Fruit fly (Drosophila melanogaster): ENCODE measurements around the gene bcn92.

Gene bcn92

DNA sequence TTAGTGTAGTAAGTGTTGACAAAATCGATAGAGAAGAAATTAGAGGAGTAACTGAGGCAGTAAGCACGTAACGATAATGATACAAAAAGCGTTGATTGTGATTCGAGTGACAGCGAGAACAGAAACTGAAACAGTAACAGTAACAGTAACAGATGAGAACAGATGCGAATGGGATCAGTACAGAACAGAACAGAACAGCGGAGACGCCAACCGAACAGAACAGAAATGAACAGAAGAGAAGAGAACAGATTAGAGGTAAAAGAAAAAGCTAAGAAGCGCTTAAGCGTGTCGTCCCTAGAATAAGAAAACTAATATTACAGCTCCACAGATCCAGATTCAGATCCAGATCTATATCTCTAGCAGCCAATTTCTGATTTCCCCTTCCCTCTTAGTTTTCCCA, 36.8 kb downstream of the bcn92 start:
- TF ChIP-seq Hnf4 (GFP tag; optimal IDR thresholded peaks at IDR 0.05) (no peak), Myc (optimal IDR thresholded peaks at IDR 0.05) (peak; percentile 74), Vsx2 (GFP tag; optimal IDR thresholded peaks at IDR 0.05; ENCODE audit: partially characterized antibody) (no peak), Abd-B (GFP tag; optimal IDR thresholded peaks at IDR 0.05) (no peak), jim (GFP tag; optimal IDR thresholded peaks at IDR 0.05) (no peak)

DNA sequence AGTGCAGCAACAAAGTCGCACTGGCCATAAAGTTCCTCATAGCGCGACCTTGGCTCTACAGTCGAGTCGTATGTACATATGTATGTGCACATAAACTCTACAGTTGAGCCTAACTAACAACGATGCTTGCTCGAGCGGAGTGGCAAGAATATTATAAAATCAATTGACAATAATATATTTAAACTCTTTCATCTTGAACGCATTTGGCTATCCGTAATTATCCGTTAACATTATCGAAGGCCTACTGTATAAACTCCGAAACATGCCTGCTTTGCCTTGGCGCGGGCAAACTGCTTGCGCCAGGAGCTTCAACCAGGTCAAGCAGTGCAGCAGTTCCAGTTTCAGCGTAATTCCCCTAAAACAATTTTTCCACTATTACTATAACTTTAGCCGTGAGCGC, 40.8 kb downstream of the bcn92 start:
- TF ChIP-seq dsf (GFP tag; optimal IDR thresholded peaks at IDR 0.05; ENCODE audit: borderline replicate concordance) (no peak), Rel (GFP tag; optimal IDR thresholded peaks at IDR 0.05) (no peak), Rel (tag; optimal IDR thresholded peaks at IDR 0.05) (no peak), OdsH (GFP tag; optimal IDR thresholded peaks at IDR 0.05) (no peak)

DNA sequence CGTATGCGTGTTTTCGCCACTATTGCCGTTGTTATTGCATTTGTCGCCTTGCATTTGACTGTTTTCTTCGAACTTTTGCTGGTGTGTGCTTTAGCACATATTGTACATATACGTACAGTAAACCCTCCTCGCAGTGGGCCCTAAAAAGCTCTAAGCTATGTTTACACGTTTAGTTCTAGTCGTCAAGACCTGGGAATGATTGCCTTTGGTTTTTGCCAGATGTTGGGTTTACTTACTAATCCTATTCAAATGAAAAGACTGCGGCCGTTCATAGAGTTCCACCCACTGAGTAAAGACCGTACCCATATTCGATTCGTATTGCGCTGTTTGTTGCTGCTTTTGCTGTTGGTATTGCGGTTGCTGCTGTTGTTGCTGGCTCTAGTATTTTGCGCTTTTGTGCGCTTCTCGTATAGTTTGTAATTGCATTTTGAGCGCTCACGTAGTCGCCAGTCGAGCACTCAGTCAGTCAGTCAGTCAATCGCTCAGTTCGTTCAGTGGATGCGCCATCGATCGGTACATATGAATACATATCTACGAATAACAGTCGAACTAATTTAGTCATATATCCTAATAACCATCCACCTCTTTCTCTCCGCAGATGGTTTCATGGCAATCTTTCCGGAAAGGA, 41.6 kb downstream of the bcn92 start:
- TF ChIP-seq br (GFP tag; optimal IDR thresholded peaks at IDR 0.05) (no peak), Dfd (GFP tag; optimal IDR thresholded peaks at IDR 0.05) (no peak), Mio (GFP tag; optimal IDR thresholded peaks at IDR 0.05) (no peak), Dif (GFP tag; optimal IDR thresholded peaks at IDR 0.05; ENCODE audit: partially characterized antibody) (no peak), Vsx2 (GFP tag; optimal IDR thresholded peaks at IDR 0.05; ENCODE audit: partially characterized antibody) (no peak), usp (GFP tag; optimal IDR thresholded peaks at IDR 0.05) (no peak), CG32264 (GFP tag; optimal IDR thresholded peaks at IDR 0.05) (no peak), Rel (GFP tag; optimal IDR thresholded peaks at IDR 0.05) (no peak), Rel (tag; optimal IDR thresholded peaks at IDR 0.05) (no peak), dsf (GFP tag; optimal IDR thresholded peaks at IDR 0.05; ENCODE audit: borderline replicate concordance) (no peak), foxo (GFP tag; optimal IDR thresholded peaks at IDR 0.05) (no peak), fru (GFP tag; optimal IDR thresholded peaks at IDR 0.05) (no peak), dmrt93B (GFP tag; optimal IDR thresholded peaks at IDR 0.05) (no peak)

DNA sequence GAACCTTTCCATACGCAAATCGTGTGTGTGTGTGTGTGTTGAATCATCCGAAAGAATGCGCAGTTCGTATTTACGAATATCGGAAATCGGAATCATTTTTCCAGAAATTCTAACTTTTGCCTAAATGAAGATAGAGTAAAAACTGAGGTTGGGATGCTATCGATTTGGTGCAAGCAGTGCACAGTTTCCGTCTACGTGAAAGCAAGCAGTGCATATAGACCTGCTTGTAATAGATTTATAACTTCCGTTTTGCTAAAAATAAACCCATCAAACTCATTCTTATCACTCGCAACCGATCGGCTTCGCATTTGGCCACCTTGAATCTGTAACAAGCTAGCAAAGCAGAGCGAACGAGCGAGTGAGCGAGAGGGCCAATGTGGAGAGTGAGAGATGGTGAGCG, 43.1 kb downstream of the bcn92 start:
- TF ChIP-seq GATAd (GFP tag; optimal IDR thresholded peaks at IDR 0.05) = no peak
- no peak for TF ChIP-seq foxo (GFP tag; optimal IDR thresholded peaks at IDR 0.05)
- TF ChIP-seq br (GFP tag; optimal IDR thresholded peaks at IDR 0.05) = no peak
- TF ChIP-seq fru (GFP tag; optimal IDR thresholded peaks at IDR 0.05) = no peak
- TF ChIP-seq sage (GFP tag; optimal IDR thresholded peaks at IDR 0.05) = no peak
- no peak for TF ChIP-seq usp (GFP tag; optimal IDR thresholded peaks at IDR 0.05)
- TF ChIP-seq Sp1 (GFP tag; optimal IDR thresholded peaks at IDR 0.05) = no peak
- TF ChIP-seq Dfd (GFP tag; optimal IDR thresholded peaks at IDR 0.05) = no peak

DNA sequence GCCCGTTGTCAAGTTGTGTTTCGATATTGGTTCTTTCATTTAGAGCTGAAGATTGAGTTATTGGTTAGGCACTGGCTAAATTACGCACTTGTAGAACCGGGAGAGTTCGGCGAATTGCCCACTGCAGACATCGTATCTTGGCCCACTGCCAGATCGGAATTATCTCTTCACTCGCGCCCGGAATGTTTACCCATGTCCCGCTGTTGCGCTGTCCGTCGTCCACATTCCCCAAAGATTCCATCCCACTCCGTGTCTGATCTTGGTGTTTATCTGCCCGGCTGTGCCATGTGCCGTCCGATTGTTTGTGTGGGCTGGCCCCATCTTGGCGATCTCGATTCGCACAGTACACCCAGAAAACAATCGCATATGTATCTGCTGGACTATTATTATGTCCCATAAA, 45.1 kb downstream of the bcn92 start:
- no peak for TF ChIP-seq N (GFP tag; optimal IDR thresholded peaks at IDR 0.05)
- TF ChIP-seq ey (GFP tag; optimal IDR thresholded peaks at IDR 0.05) = no peak
- TF ChIP-seq CrebA (GFP tag; optimal IDR thresholded peaks at IDR 0.05; ENCODE audit: borderline replicate concordance) = no peak
- no peak for TF ChIP-seq Myc (optimal IDR thresholded peaks at IDR 0.05)
- TF ChIP-seq Rel (GFP tag; optimal IDR thresholded peaks at IDR 0.05) = no peak
- TF ChIP-seq Rel (tag; optimal IDR thresholded peaks at IDR 0.05) = no peak
- no peak for TF ChIP-seq Abd-B (GFP tag; optimal IDR thresholded peaks at IDR 0.05)
- TF ChIP-seq GATAd (GFP tag; optimal IDR thresholded peaks at IDR 0.05) = no peak
- no peak for TF ChIP-seq dl (GFP tag; optimal IDR thresholded peaks at IDR 0.05; ENCODE audit: insufficient read depth in 1 of 2, partially characterized antibody in 2 of 2)
- TF ChIP-seq dsf (GFP tag; optimal IDR thresholded peaks at IDR 0.05; ENCODE audit: borderline replicate concordance) = no peak
- TF ChIP-seq rgr (GFP tag; optimal IDR thresholded peaks at IDR 0.05) = no peak
- no peak for TF ChIP-seq Mio (GFP tag; optimal IDR thresholded peaks at IDR 0.05)
- no peak for TF ChIP-seq lola (GFP tag; optimal IDR thresholded peaks at IDR 0.05)

DNA sequence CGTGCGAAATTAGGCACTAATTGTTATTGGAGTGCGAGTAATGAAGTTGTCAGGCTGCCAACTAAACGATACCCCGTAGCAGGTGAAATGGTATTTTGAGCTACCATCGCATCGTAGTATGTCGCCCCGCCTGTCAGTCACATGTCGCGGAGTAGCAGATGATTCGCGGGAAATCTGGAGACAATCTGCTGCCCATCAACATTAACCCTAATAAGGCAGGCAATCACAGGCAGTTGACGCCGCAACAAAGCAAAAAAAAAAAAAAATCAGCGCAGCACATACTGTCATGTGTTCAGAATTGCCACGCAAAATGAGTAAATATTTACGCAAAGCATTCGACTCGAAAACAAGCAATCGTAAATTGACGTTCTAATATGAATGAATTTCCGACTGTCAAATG, 45.6 kb downstream of the bcn92 start:
- TF ChIP-seq brk (GFP tag; optimal IDR thresholded peaks at IDR 0.05) (no peak), HLH106 (tag; optimal IDR thresholded peaks at IDR 0.05) (no peak), ey (GFP tag; optimal IDR thresholded peaks at IDR 0.05) (no peak), jim (GFP tag; optimal IDR thresholded peaks at IDR 0.05) (no peak), br (GFP tag; optimal IDR thresholded peaks at IDR 0.05) (no peak), foxo (GFP tag; optimal IDR thresholded peaks at IDR 0.05) (no peak), Hr78 (GFP tag; optimal IDR thresholded peaks at IDR 0.05) (no peak), dl (GFP tag; optimal IDR thresholded peaks at IDR 0.05; ENCODE audit: insufficient read depth in 1 of 2, partially characterized antibody in 2 of 2) (no peak), Hnf4 (GFP tag; optimal IDR thresholded peaks at IDR 0.05) (no peak), Abd-B (GFP tag; optimal IDR thresholded peaks at IDR 0.05) (no peak), Jra (GFP tag; optimal IDR thresholded peaks at IDR 0.05) (no peak), Sp1 (GFP tag; optimal IDR thresholded peaks at IDR 0.05) (no peak), dmrt93B (GFP tag; optimal IDR thresholded peaks at IDR 0.05) (no peak), CG9705 (GFP tag; optimal IDR thresholded peaks at IDR 0.05) (no peak), dsf (GFP tag; optimal IDR thresholded peaks at IDR 0.05; ENCODE audit: borderline replicate concordance) (no peak)

Data from whole organism, wandering third instar larva.